Worm (Caenorhabditis elegans) whole organism, L4 larva: ENCODE results near the gene Y116A8A.4.
A peak's percentile ranks its signal among the peaks of the same experiment; 100 is the strongest.

Experiments used
- D1046.2 ChIP-seq: fragments of 200-800 bp; sonication (Bioruptor generic); IDR thresholded peaks from 2 replicates; pipeline ENCODE4 v1.3.6; 2022; ENCODE audit warnings: missing genetic modification characterization, missing compliant biosample characterization
- F37D6.2 ChIP-seq: sonication (generic microtip); optimal IDR thresholded peaks from 2 replicates; lab custom pipeline; 2016; ENCODE audit warnings: mild to moderate bottlenecking, missing genetic modification characterization, missing compliant biosample characterization
- R02D3.7 ChIP-seq: fragments of 150-350 bp; sonication (generic microtip); optimal IDR thresholded peaks from 3 replicates; lab custom pipeline; 2014; ENCODE audit warnings: missing biosample characterization, missing genetic modification characterization
- Y48G9A.11 ChIP-seq: fragments of 200-800 bp; sonication (Bioruptor generic); IDR thresholded peaks from 2 replicates; pipeline ENCODE4 v1.3.6; 2022; ENCODE audit warnings: missing genetic modification reagents, missing genetic modification characterization, missing compliant biosample characterization
- Y75B8A.6 ChIP-seq: fragments of 200-800 bp; sonication (Bioruptor generic); IDR thresholded peaks from 2 replicates; pipeline ENCODE4 v1.3.6; 2022; ENCODE audit warnings: missing genetic modification reagents, missing genetic modification characterization, missing compliant biosample characterization
- aly-2 ChIP-seq: sonication (generic microtip); optimal IDR thresholded peaks from 2 replicates; lab custom pipeline; 2018; ENCODE audit warnings: missing biosample characterization, missing genetic modification characterization
- ama-1 ChIP-seq: fragments of 150-350 bp; optimal IDR thresholded peaks from 2 replicates; lab custom pipeline; 2014; ENCODE audit warnings: inconsistent platforms, mixed read lengths
- arid-1 ChIP-seq: fragments of 200-800 bp; sonication (Bioruptor generic); conservative IDR thresholded peaks from 2 replicates; pipeline ENCODE4 v1.3.6; 2022; ENCODE audit warnings: missing genetic modification reagents, missing genetic modification characterization, missing compliant biosample characterization
- ceh-32 ChIP-seq: sonication (generic microtip); optimal IDR thresholded peaks from 2 replicates; lab custom pipeline; 2016; ENCODE audit warnings: mild to moderate bottlenecking, missing genetic modification characterization, missing compliant biosample characterization; ENCODE audit not compliant: poor library complexity
- ceh-44 ChIP-seq: fragments of 200-800 bp; sonication (Bioruptor generic); IDR thresholded peaks from 2 replicates; pipeline ENCODE4 v1.3.6; 2022; ENCODE audit warnings: missing genetic modification reagents, missing genetic modification characterization, missing compliant biosample characterization
- ctbp-1 ChIP-seq: fragments of 200-800 bp; sonication (Bioruptor generic); IDR thresholded peaks from 2 replicates; pipeline ENCODE4 v1.3.6; 2022; ENCODE audit warnings: missing genetic modification reagents, missing genetic modification characterization, missing compliant biosample characterization
- daf-16 ChIP-seq, 3 experiments: sonication (generic microtip); optimal IDR thresholded peaks; 2 replicates each; lab custom pipeline; 2016 to 2017; ENCODE audit warnings: missing genetic modification characterization in 3 of 3, missing genetic modification reagents in 3 of 3, mild to moderate bottlenecking in 2 of 3, missing compliant biosample characterization in 2 of 3, missing biosample characterization in 1 of 3, moderate library complexity in 1 of 3
- daf-19 ChIP-seq: fragments of 200-800 bp; sonication (Bioruptor generic); conservative IDR thresholded peaks from 2 replicates; pipeline ENCODE4 v1.3.6; 2022; ENCODE audit warnings: missing genetic modification characterization, missing compliant biosample characterization
- daf-8 ChIP-seq: fragments of 200-800 bp; sonication (Bioruptor generic); IDR thresholded peaks from 2 replicates; pipeline ENCODE4 v1.3.6; 2022; ENCODE audit warnings: missing genetic modification characterization, missing compliant biosample characterization
- dmd-9 ChIP-seq: fragments of 200-800 bp; sonication (Bioruptor generic); IDR thresholded peaks from 2 replicates; pipeline ENCODE4 v1.3.6; 2022; ENCODE audit warnings: missing genetic modification reagents, missing genetic modification characterization, missing compliant biosample characterization
- duxl-1 ChIP-seq: sonication (generic microtip); optimal IDR thresholded peaks from 2 replicates; lab custom pipeline; 2016; ENCODE audit warnings: mild to moderate bottlenecking, missing genetic modification characterization, moderate library complexity, missing compliant biosample characterization; ENCODE audit not compliant: poor library complexity
- dve-1 ChIP-seq: sonication (generic microtip); optimal IDR thresholded peaks from 2 replicates; lab custom pipeline; 2017; ENCODE audit warnings: antibody characterized with exemption, mild to moderate bottlenecking, missing genetic modification characterization, missing compliant biosample characterization; ENCODE audit not compliant: insufficient read depth
- egl-43 ChIP-seq: fragments of 200-800 bp; sonication (Bioruptor generic); IDR thresholded peaks from 2 replicates; pipeline ENCODE4 v1.3.6; 2022; ENCODE audit warnings: missing genetic modification reagents, missing genetic modification characterization, missing compliant biosample characterization
- fkh-10 ChIP-seq: fragments of 150-350 bp; optimal IDR thresholded peaks from 2 replicates; lab custom pipeline; 2014; ENCODE audit warnings: missing biosample characterization, missing genetic modification reagents, missing genetic modification characterization
- hif-1 ChIP-seq, 2 experiments: sonication (generic microtip); optimal IDR thresholded peaks; 2 replicates each; lab custom pipeline; 2016 to 2017; ENCODE audit warnings: missing compliant biosample characterization in 2 of 2, missing genetic modification characterization in 2 of 2, missing genetic modification reagents in 2 of 2, missing genotype in 2 of 2, mild to moderate bottlenecking in 1 of 2
- hlh-11 ChIP-seq: fragments of 200-800 bp; sonication (Bioruptor generic); optimal IDR thresholded peaks from 2 replicates; lab custom pipeline; 2018; ENCODE audit warnings: mild to moderate bottlenecking, missing genetic modification characterization, missing compliant biosample characterization
- hmg-1.1 ChIP-seq: fragments of 200-800 bp; sonication (Bioruptor generic); IDR thresholded peaks from 2 replicates; pipeline ENCODE4 v1.3.6; 2022; ENCODE audit warnings: missing genetic modification reagents, missing genetic modification characterization, missing compliant biosample characterization
- lin-1 ChIP-seq: fragments of 200-800 bp; sonication (Bioruptor generic); IDR thresholded peaks from 2 replicates; pipeline ENCODE4 v1.3.6; 2022; ENCODE audit warnings: missing genetic modification reagents, missing genetic modification characterization, missing compliant biosample characterization
- lin-13 ChIP-seq: fragments of 150-350 bp; optimal IDR thresholded peaks from 2 replicates; lab custom pipeline; 2014; ENCODE audit warnings: missing biosample characterization, missing genetic modification reagents, missing genetic modification characterization
- lin-15B ChIP-seq: fragments of 150-350 bp; sonication (generic microtip); optimal IDR thresholded peaks from 3 replicates; lab custom pipeline; 2014; ENCODE audit warnings: missing biosample characterization, missing genetic modification characterization
- lin-38 ChIP-seq: fragments of 200-800 bp; sonication (Bioruptor generic); IDR thresholded peaks from 2 replicates; pipeline ENCODE4 v1.3.6; 2022; ENCODE audit warnings: missing genetic modification reagents, missing genetic modification characterization, missing compliant biosample characterization
- lir-3 ChIP-seq: sonication (generic microtip); optimal IDR thresholded peaks from 2 replicates; lab custom pipeline; 2016; ENCODE audit warnings: mild to moderate bottlenecking, missing genetic modification characterization, missing compliant biosample characterization
- lsy-2 ChIP-seq, 2 experiments: fragments of 150-350 bp in 1 of 2; sonication (generic microtip) in 1 of 2; optimal IDR thresholded peaks; 2 replicates each; lab custom pipeline; 2014 to 2017; ENCODE audit warnings: missing biosample characterization in 2 of 2, missing genetic modification characterization in 2 of 2
- mdl-1 ChIP-seq, 2 experiments: fragments of 150-350 bp in 1 of 2; sonication (generic microtip) in 1 of 2; optimal IDR thresholded peaks; 2 replicates each; lab custom pipeline; 2014 to 2017; ENCODE audit warnings: missing biosample characterization in 2 of 2, missing genetic modification characterization in 2 of 2
- mdt-29 ChIP-seq: fragments of 200-800 bp; sonication (Bioruptor generic); IDR thresholded peaks from 2 replicates; pipeline ENCODE4 v1.3.6; 2022; ENCODE audit warnings: missing genetic modification reagents, missing genetic modification characterization, missing compliant biosample characterization
- mes-2 ChIP-seq: sonication (generic microtip); optimal IDR thresholded peaks from 2 replicates; lab custom pipeline; 2016; ENCODE audit warnings: missing genotype, mild to moderate bottlenecking, missing genetic modification characterization, missing compliant biosample characterization; ENCODE audit not compliant: poor library complexity, severe bottlenecking
- mxl-3 ChIP-seq: fragments of 200-800 bp; sonication (Bioruptor generic); optimal IDR thresholded peaks from 2 replicates; lab custom pipeline; 2018; ENCODE audit warnings: mild to moderate bottlenecking, missing genetic modification characterization, missing compliant biosample characterization
- nhr-10 ChIP-seq: fragments of 150-350 bp; optimal IDR thresholded peaks from 2 replicates; lab custom pipeline; 2014; ENCODE audit warnings: missing biosample characterization, missing genetic modification characterization
- nhr-102 ChIP-seq: sonication (generic microtip); optimal IDR thresholded peaks from 2 replicates; lab custom pipeline; 2016; ENCODE audit warnings: mild to moderate bottlenecking, missing genetic modification characterization, moderate library complexity, missing compliant biosample characterization
- nhr-11 ChIP-seq: fragments of 150-350 bp; optimal IDR thresholded peaks from 2 replicates; lab custom pipeline; 2014; ENCODE audit warnings: missing biosample characterization, missing genetic modification characterization
- nhr-25 ChIP-seq: sonication (generic microtip); optimal IDR thresholded peaks from 2 replicates; lab custom pipeline; 2017; ENCODE audit warnings: missing genetic modification characterization, mild to moderate bottlenecking, missing compliant biosample characterization, antibody characterized with exemption, moderate library complexity, borderline replicate concordance; ENCODE audit not compliant: insufficient read depth
- nhr-41 ChIP-seq: fragments of 200-800 bp; sonication (Bioruptor generic); IDR thresholded peaks from 2 replicates; pipeline ENCODE4 v1.3.6; 2022; ENCODE audit warnings: missing genetic modification reagents, missing genetic modification characterization, missing compliant biosample characterization
- php-3 ChIP-seq: fragments of 200-800 bp; sonication (Bioruptor generic); IDR thresholded peaks from 2 replicates; pipeline ENCODE4 v1.3.6; 2022; ENCODE audit warnings: missing genetic modification reagents, missing genetic modification characterization, missing compliant biosample characterization
- rbr-2 ChIP-seq: sonication (generic microtip); optimal IDR thresholded peaks from 2 replicates; lab custom pipeline; 2016; ENCODE audit warnings: missing genotype, missing genetic modification characterization, missing compliant biosample characterization
- saeg-2 ChIP-seq: fragments of 200-800 bp; sonication (Bioruptor generic); IDR thresholded peaks from 2 replicates; pipeline ENCODE4 v1.3.6; 2022; ENCODE audit warnings: missing genetic modification reagents, missing genetic modification characterization, missing compliant biosample characterization
- set-16 ChIP-seq: fragments of 200-800 bp; sonication (Bioruptor generic); IDR thresholded peaks from 2 replicates; pipeline ENCODE4 v1.3.6; 2022; ENCODE audit warnings: missing genetic modification reagents, missing genetic modification characterization, missing compliant biosample characterization
- skn-1 ChIP-seq: fragments of 150-350 bp; optimal IDR thresholded peaks from 2 replicates; lab custom pipeline; 2014; ENCODE audit warnings: missing biosample characterization, missing genetic modification characterization
- snpc-1.2 ChIP-seq: fragments of 200-800 bp; sonication (Bioruptor generic); IDR thresholded peaks from 2 replicates; pipeline ENCODE4 v1.3.6; 2022; ENCODE audit warnings: missing genetic modification reagents, missing genetic modification characterization, missing compliant biosample characterization
- snpc-4 ChIP-seq: fragments of 150-350 bp; optimal IDR thresholded peaks from 2 replicates; lab custom pipeline; 2014; ENCODE audit warnings: missing biosample characterization, missing genetic modification characterization
- unc-130 ChIP-seq: sonication (generic microtip); optimal IDR thresholded peaks from 2 replicates; lab custom pipeline; 2016; ENCODE audit warnings: missing genetic modification reagents, missing genetic modification characterization, missing compliant biosample characterization
- zip-2 ChIP-seq: fragments of 150-350 bp; optimal IDR thresholded peaks from 2 replicates; lab custom pipeline; 2014; ENCODE audit warnings: missing biosample characterization, missing genetic modification characterization

The Y116A8A.4 gene

ce11 chrIV:16864876-16865275 is 42.2 kb downstream of the Y116A8A.4 start:
- peak; percentile 65; the same call in 1 of the 2 replicates for TF ChIP-seq egl-43 (GFP tag; lab: Robert Waterston, UW)
- TF ChIP-seq nhr-41 (GFP tag; lab: Robert Waterston, UW): no peak
- TF ChIP-seq daf-19 (GFP tag; lab: Robert Waterston, UW): no peak
- TF ChIP-seq hif-1 (tag; optimal IDR thresholded peaks at IDR 0.05; lab: Kevin White, UChicago): no peak
- TF ChIP-seq fkh-10 (GFP tag; lab: Kevin White, UChicago): no peak
- TF ChIP-seq set-16: peak; percentile 72
- TF ChIP-seq daf-8 (GFP tag; lab: Robert Waterston, UW): no peak
- no peak for TF ChIP-seq aly-2 (tag; lab: Kevin White, UChicago)
- no peak for TF ChIP-seq ctbp-1
- no peak for TF ChIP-seq ceh-32 (tag; lab: Kevin White, UChicago)

ce11 chrIV:16865487-16865886 is 42.9 kb downstream of the Y116A8A.4 start, which contains the start of gene gtsf-1:
TSS of gene gtsf-1 (plus strand) at chrIV:16865840.
- 0 out of 2 replicates have a peak, but pooled peaks have one; percentile 24 for TF ChIP-seq ceh-44
- TF ChIP-seq dmd-9: peak; percentile 63; the same call in 1 of the 2 replicates
- TF ChIP-seq D1046.2: 0 out of 2 replicates have a peak, but pooled peaks have one; percentile 64
- TF ChIP-seq nhr-102: peak; percentile 57
- TF ChIP-seq ctbp-1: peak; percentile 70
- peak; percentile 49 to 88 for TF ChIP-seq lsy-2 (tag; optimal IDR thresholded peaks at IDR 0.05; lab: Kevin White, UChicago)
- TF ChIP-seq nhr-11 (tag; lab: Kevin White, UChicago): peak; percentile 45
- TF ChIP-seq snpc-4 (tag; lab: Kevin White, UChicago): no peak
- TF ChIP-seq saeg-2 (GFP tag; lab: Robert Waterston, UW): no peak
- TF ChIP-seq mxl-3 (GFP tag; lab: Kevin White, UChicago): no peak
- peak; percentile 98 for TF ChIP-seq R02D3.7 (tag; lab: Kevin White, UChicago)
- peak; percentile 77 for TF ChIP-seq hmg-1.1 (GFP tag; lab: Robert Waterston, UW)
- peak; percentile 80 for TF ChIP-seq lin-13 (GFP tag; lab: Kevin White, UChicago)
- peak; percentile 67 for TF ChIP-seq Y48G9A.11 (GFP tag; lab: Robert Waterston, UW)
- TF ChIP-seq skn-1: no peak
- TF ChIP-seq lir-3 (tag; lab: Kevin White, UChicago): no peak
- peak; percentile 13 for TF ChIP-seq F37D6.2 (tag; lab: Kevin White, UChicago)
- TF ChIP-seq mdl-1 (tag; optimal IDR thresholded peaks at IDR 0.05; lab: Kevin White, UChicago): peak in 1 of 2 experiments; percentile 22
- TF ChIP-seq daf-19 (GFP tag; lab: Robert Waterston, UW): no peak
- peak; percentile 94 for TF ChIP-seq mes-2
- TF ChIP-seq hlh-11: no peak
- no peak for TF ChIP-seq lin-1
- peak; percentile 89 for TF ChIP-seq arid-1 (GFP tag; lab: Robert Waterston, UW)
- TF ChIP-seq nhr-25: no peak
- TF ChIP-seq lin-38 (GFP tag; lab: Robert Waterston, UW): peak; percentile 77
- TF ChIP-seq dve-1 (tag; lab: Kevin White, UChicago): peak; percentile 75
- peak; percentile 55 for TF ChIP-seq duxl-1 (tag; lab: Kevin White, UChicago)
- TF ChIP-seq hif-1 (tag; optimal IDR thresholded peaks at IDR 0.05; lab: Kevin White, UChicago): peak in 1 of 2 experiments; percentile 62
- TF ChIP-seq daf-16 (GFP tag; optimal IDR thresholded peaks at IDR 0.05; lab: Kevin White, UChicago): no peak
- peak; percentile 48 for TF ChIP-seq daf-16 (tag; optimal IDR thresholded peaks at IDR 0.05; lab: Kevin White, UChicago)
- peak; percentile 37; the same call in 1 of the 2 replicates for TF ChIP-seq egl-43 (GFP tag; lab: Robert Waterston, UW)
- peak; percentile 28 for TF ChIP-seq fkh-10 (GFP tag; lab: Kevin White, UChicago)
- TF ChIP-seq nhr-10 (tag; lab: Kevin White, UChicago): peak; percentile 16
- peak; percentile 36 for TF ChIP-seq unc-130 (GFP tag; lab: Kevin White, UChicago)
- peak; percentile 69 for TF ChIP-seq rbr-2
- peak; percentile 58 for TF ChIP-seq ama-1 (lab: Kevin White, UChicago)
- TF ChIP-seq zip-2 (tag; lab: Kevin White, UChicago): no peak
- TF ChIP-seq php-3: 0 out of 2 replicates have a peak, but pooled peaks have one; percentile 37
- TF ChIP-seq lin-15B (tag; lab: Kevin White, UChicago): peak; percentile 66
- no peak for TF ChIP-seq aly-2 (tag; lab: Kevin White, UChicago)
- no peak for TF ChIP-seq Y75B8A.6 (GFP tag; lab: Robert Waterston, UW)
- TF ChIP-seq snpc-1.2 (GFP tag; lab: Robert Waterston, UW): peak; percentile 93
- TF ChIP-seq mdt-29 (GFP tag; lab: Robert Waterston, UW): peak; percentile 59
